Worm (Caenorhabditis elegans): ENCODE data around the gene skpo-3.

DNA sequence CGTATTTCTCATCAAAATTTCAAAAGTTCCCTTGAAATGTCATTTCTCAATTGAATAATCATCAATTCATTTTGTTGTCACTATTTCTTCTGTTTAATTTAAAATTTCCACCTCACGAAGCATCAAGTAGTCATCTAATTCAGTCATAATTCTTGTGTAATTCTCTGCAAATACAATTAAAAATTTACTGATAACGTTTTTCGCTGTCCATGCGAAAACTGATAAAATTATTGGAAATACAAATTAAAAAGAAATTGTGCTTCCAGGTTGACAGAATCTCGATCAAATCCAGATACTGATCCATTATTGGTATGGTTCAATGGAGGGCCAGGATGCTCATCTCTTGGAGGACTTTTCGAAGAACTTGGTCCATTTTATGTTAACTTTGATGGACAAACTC is 12.4 kb upstream of the skpo-3 start:
- TF ChIP-seq W03F9.2 (tag; optimal IDR thresholded peaks at IDR 0.05): no peak
- no peak for TF ChIP-seq him-1 (tag; optimal IDR thresholded peaks at IDR 0.05)
- TF ChIP-seq dao-5 (tag; optimal IDR thresholded peaks at IDR 0.05): no peak

Measured in whole organism, L4/young adult.